Fruit fly (Drosophila melanogaster) whole organism, embryonic: ENCODE measurements around the gene CG12206.

Experiments used
- Adf1 ChIP-seq: fragments of 200-800 bp; sonication (Bioruptor generic); IDR thresholded peaks from 2 replicates; pipeline ENCODE4 v1.3.6; 2022; ENCODE audit warnings: missing biosample characterization, missing genetic modification characterization
- Antp ChIP-seq: fragments of 200-800 bp; sonication (Bioruptor generic); optimal IDR thresholded peaks from 3 replicates; lab custom pipeline; 2016; ENCODE audit warnings: missing biosample characterization, missing genetic modification characterization
- Atf-2 ChIP-seq: fragments of 200-800 bp; sonication (Bioruptor generic); optimal IDR thresholded peaks from 2 replicates; lab custom pipeline; 2016; ENCODE audit warnings: missing biosample characterization, missing genetic modification characterization
- B-H2 ChIP-seq: fragments of 200-800 bp; sonication (Bioruptor generic); optimal IDR thresholded peaks from 2 replicates; lab custom pipeline; 2018; ENCODE audit warnings: missing biosample characterization, mild to moderate bottlenecking, missing genetic modification characterization
- Blimp-1 ChIP-seq: fragments of 200-800 bp; sonication (Bioruptor generic); optimal IDR thresholded peaks from 3 replicates; lab custom pipeline; 2018; ENCODE audit warnings: missing biosample characterization, missing genetic modification characterization, mild to moderate bottlenecking, moderate library complexity, missing genetic modification reagents
- CG13894 ChIP-seq: fragments of 200-800 bp; sonication (Bioruptor generic); optimal IDR thresholded peaks from 3 replicates; lab custom pipeline; 2018; ENCODE audit warnings: missing biosample characterization, mild to moderate bottlenecking, missing genetic modification characterization, moderate library complexity
- CG14710 ChIP-seq: fragments of 200-800 bp; sonication (Bioruptor generic); optimal IDR thresholded peaks from 3 replicates; lab custom pipeline; 2019; ENCODE audit warnings: missing biosample characterization, mild to moderate bottlenecking, missing genetic modification characterization, moderate library complexity
- CG14965 ChIP-seq: fragments of 200-800 bp; sonication (Bioruptor generic); optimal IDR thresholded peaks from 2 replicates; lab custom pipeline; 2016; ENCODE audit warnings: missing biosample characterization, missing genetic modification characterization, borderline replicate concordance
- CG15514 ChIP-seq: fragments of 200-800 bp; sonication (Bioruptor generic); optimal IDR thresholded peaks from 3 replicates; lab custom pipeline; 2017; ENCODE audit warnings: missing biosample characterization, missing genetic modification characterization, mild to moderate bottlenecking, moderate library complexity, missing genetic modification reagents
- CG1602 ChIP-seq: fragments of 200-800 bp; sonication (Bioruptor generic); optimal IDR thresholded peaks from 3 replicates; lab custom pipeline; 2016; ENCODE audit warnings: missing biosample characterization, missing genetic modification characterization
- CG1647 ChIP-seq: fragments of 200-800 bp; sonication (Bioruptor generic); optimal IDR thresholded peaks from 3 replicates; lab custom pipeline; 2016; ENCODE audit warnings: missing biosample characterization, missing genetic modification characterization
- CG1792 ChIP-seq: fragments of 200-800 bp; sonication (Bioruptor generic); optimal IDR thresholded peaks from 2 replicates; lab custom pipeline; 2016; ENCODE audit warnings: missing biosample characterization, missing genetic modification characterization
- CG33213 ChIP-seq: fragments of 200-800 bp; sonication (Bioruptor generic); optimal IDR thresholded peaks from 3 replicates; lab custom pipeline; 2016; ENCODE audit warnings: missing biosample characterization, missing genetic modification characterization
- CG4617 ChIP-seq: fragments of 200-800 bp; sonication (Bioruptor generic); optimal IDR thresholded peaks from 3 replicates; lab custom pipeline; 2016; ENCODE audit warnings: missing biosample characterization, missing genetic modification characterization, borderline replicate concordance
- CG5180 ChIP-seq: fragments of 200-800 bp; sonication (Bioruptor generic); optimal IDR thresholded peaks from 3 replicates; lab custom pipeline; 2017; ENCODE audit warnings: missing biosample characterization, missing genetic modification characterization, mild to moderate bottlenecking, moderate library complexity, missing genetic modification reagents
- CG6272 ChIP-seq: fragments of 200-800 bp; sonication (Bioruptor generic); IDR thresholded peaks from 2 replicates; pipeline ENCODE4 v1.3.6; 2022; ENCODE audit warnings: missing biosample characterization, missing genetic modification characterization
- CG6654 ChIP-seq: fragments of 200-800 bp; sonication (Bioruptor generic); optimal IDR thresholded peaks from 2 replicates; lab custom pipeline; 2017; ENCODE audit warnings: missing biosample characterization, mild to moderate bottlenecking, missing genetic modification characterization
- CG6813 ChIP-seq: fragments of 200-800 bp; sonication (Bioruptor generic); optimal IDR thresholded peaks from 2 replicates; lab custom pipeline; 2017; ENCODE audit warnings: missing biosample characterization, missing genetic modification characterization, mild to moderate bottlenecking, moderate library complexity, missing genetic modification reagents
- CG8281 ChIP-seq: fragments of 200-800 bp; sonication (Bioruptor generic); optimal IDR thresholded peaks from 2 replicates; lab custom pipeline; 2018; ENCODE audit warnings: missing biosample characterization, mild to moderate bottlenecking, missing genetic modification characterization, moderate library complexity
- CG8290 ChIP-seq, 3 experiments: fragments of 200-800 bp; sonication (Bioruptor generic); optimal IDR thresholded peaks; 2 replicates each; lab custom pipeline; 2016 to 2019; ENCODE audit warnings: missing biosample characterization in 3 of 3, missing genetic modification characterization in 3 of 3, mild to moderate bottlenecking in 2 of 3, moderate library complexity in 1 of 3
- CG8478 ChIP-seq: fragments of >200 bp; optimal IDR thresholded peaks from 2 replicates; lab custom pipeline; 2018
- Dad ChIP-seq: fragments of 200-800 bp; sonication (Bioruptor generic); optimal IDR thresholded peaks from 3 replicates; lab custom pipeline; 2016; ENCODE audit warnings: missing biosample characterization, missing genetic modification characterization
- HLH3B ChIP-seq: fragments of 200-800 bp; sonication (Bioruptor generic); IDR thresholded peaks from 2 replicates; pipeline ENCODE4 v1.3.6; 2022; ENCODE audit warnings: missing biosample characterization, missing genetic modification characterization
- Hey ChIP-seq: fragments of 200-800 bp; sonication (Bioruptor generic); optimal IDR thresholded peaks from 3 replicates; lab custom pipeline; 2018; ENCODE audit warnings: missing biosample characterization, mild to moderate bottlenecking, missing genetic modification characterization
- HmgZ ChIP-seq: fragments of 200-800 bp; sonication (Bioruptor generic); optimal IDR thresholded peaks from 2 replicates; lab custom pipeline; 2018; ENCODE audit warnings: missing biosample characterization, mild to moderate bottlenecking, missing genetic modification characterization
- Hr39 ChIP-seq: fragments of >200 bp; optimal IDR thresholded peaks from 2 replicates; lab custom pipeline; 2017
- Kr ChIP-seq: fragments of 200-800 bp; sonication (Bioruptor generic); optimal IDR thresholded peaks from 2 replicates; lab custom pipeline; 2017; ENCODE audit warnings: missing biosample characterization, mild to moderate bottlenecking, missing genetic modification characterization
- Nf-YB ChIP-seq: fragments of 200-800 bp; sonication (Bioruptor generic); optimal IDR thresholded peaks from 3 replicates; lab custom pipeline; 2019; ENCODE audit warnings: missing biosample characterization, mild to moderate bottlenecking, missing genetic modification characterization, moderate library complexity
- Ravus ChIP-seq: fragments of 200-800 bp; sonication (Bioruptor generic); IDR thresholded peaks from 2 replicates; pipeline ENCODE4 v1.3.6; 2022; ENCODE audit warnings: missing biosample characterization, missing genetic modification characterization
- Stat92E ChIP-seq, 3 experiments: fragments of >200 bp in 2 of 3; fragments of 200-800 bp in 1 of 3; sonication (Bioruptor generic) in 1 of 3; optimal IDR thresholded peaks; 2 replicates each; lab custom pipeline; 2017 to 2019; ENCODE audit warnings: missing biosample characterization in 3 of 3, missing genetic modification characterization in 3 of 3, mild to moderate bottlenecking in 1 of 3, moderate library complexity in 1 of 3
- Taf1 ChIP-seq: fragments of 200-800 bp; sonication (Bioruptor generic); IDR thresholded peaks from 2 replicates; pipeline ENCODE4 v1.3.6; 2022; ENCODE audit warnings: missing biosample characterization, missing genetic modification characterization
- al ChIP-seq: fragments of 200-800 bp; sonication (Bioruptor generic); IDR thresholded peaks from 2 replicates; pipeline ENCODE4 v1.3.6; 2022; ENCODE audit warnings: missing biosample characterization, missing genetic modification characterization
- aop ChIP-seq: fragments of 200-800 bp; sonication (Bioruptor generic); IDR thresholded peaks from 2 replicates; pipeline ENCODE4 v1.3.6; 2022; ENCODE audit warnings: missing biosample characterization, missing genetic modification characterization
- btn ChIP-seq: fragments of 200-800 bp; sonication (Bioruptor generic); optimal IDR thresholded peaks from 2 replicates; lab custom pipeline; 2016; ENCODE audit warnings: missing biosample characterization, missing genetic modification characterization
- cas ChIP-seq: fragments of 200-800 bp; sonication (Bioruptor generic); IDR thresholded peaks from 2 replicates; pipeline ENCODE4 v1.3.6; 2022; ENCODE audit warnings: missing biosample characterization, missing genetic modification characterization
- crc ChIP-seq: fragments of 200-800 bp; sonication (Bioruptor generic); optimal IDR thresholded peaks from 2 replicates; lab custom pipeline; 2016; ENCODE audit warnings: missing biosample characterization, missing genetic modification characterization
- crp ChIP-seq, 2 experiments: fragments of 200-800 bp; sonication (Bioruptor generic); optimal IDR thresholded peaks; 2 replicates in 1 of 2; 3 replicates in 1 of 2; lab custom pipeline; 2017; ENCODE audit warnings: missing biosample characterization in 2 of 2, missing genetic modification characterization in 2 of 2, mild to moderate bottlenecking in 1 of 2, moderate library complexity in 1 of 2
- ems ChIP-seq: fragments of 200-800 bp; sonication (Bioruptor generic); optimal IDR thresholded peaks from 3 replicates; lab custom pipeline; 2016; ENCODE audit warnings: missing biosample characterization, missing genetic modification characterization
- eve ChIP-seq, 2 experiments: fragments of >200 bp; optimal IDR thresholded peaks; 2 replicates each; lab custom pipeline; 2017; ENCODE audit warnings: missing biosample characterization in 2 of 2, missing genetic modification characterization in 2 of 2
- gsb ChIP-seq: fragments of 200-800 bp; sonication (Bioruptor generic); IDR thresholded peaks from 2 replicates; pipeline ENCODE4 v1.3.6; 2022; ENCODE audit warnings: missing biosample characterization, missing genetic modification characterization
- hkb ChIP-seq, 2 experiments: fragments of 200-800 bp in 1 of 2; fragments of >200 bp in 1 of 2; sonication (Bioruptor generic) in 1 of 2; IDR thresholded peaks in 1 of 2; optimal IDR thresholded peaks in 1 of 2; 2 replicates each; pipeline versions ENCODE4 v1.3.6 to Lab custom; 2017 to 2022; ENCODE audit warnings: missing biosample characterization in 1 of 2, missing genetic modification characterization in 1 of 2
- lbe ChIP-seq: fragments of 200-800 bp; sonication (Bioruptor generic); optimal IDR thresholded peaks from 2 replicates; lab custom pipeline; 2016; ENCODE audit warnings: missing biosample characterization, mild to moderate bottlenecking, missing genetic modification characterization
- mld ChIP-seq: fragments of 200-800 bp; sonication (Bioruptor generic); IDR thresholded peaks from 3 replicates; pipeline ENCODE4 v1.3.6; 2022; ENCODE audit warnings: missing biosample characterization, missing genetic modification characterization; ENCODE audit not compliant: partially characterized antibody
- nau ChIP-seq: fragments of 200-800 bp; sonication (Bioruptor generic); optimal IDR thresholded peaks from 3 replicates; lab custom pipeline; 2017; ENCODE audit warnings: missing biosample characterization, mild to moderate bottlenecking, missing genetic modification characterization, missing genetic modification reagents
- schlank ChIP-seq: fragments of 200-800 bp; sonication (Bioruptor generic); optimal IDR thresholded peaks from 2 replicates; lab custom pipeline; 2018; ENCODE audit warnings: missing biosample characterization, mild to moderate bottlenecking, missing genetic modification characterization
- shn ChIP-seq: fragments of 200-800 bp; sonication (Bioruptor generic); optimal IDR thresholded peaks from 3 replicates; lab custom pipeline; 2016; ENCODE audit warnings: missing biosample characterization, missing genetic modification characterization
- sisA ChIP-seq: fragments of 200-800 bp; sonication (Bioruptor generic); IDR thresholded peaks from 2 replicates; pipeline ENCODE4 v1.3.6; 2022; ENCODE audit warnings: missing biosample characterization, missing genetic modification characterization
- tx ChIP-seq: fragments of 200-800 bp; sonication (Bioruptor generic); optimal IDR thresholded peaks from 2 replicates; lab custom pipeline; 2016; ENCODE audit warnings: missing biosample characterization, missing genetic modification characterization
- z ChIP-seq: fragments of 200-800 bp; sonication (Bioruptor generic); IDR thresholded peaks from 3 replicates; pipeline ENCODE4 v1.3.6; 2022; ENCODE audit warnings: missing biosample characterization, missing genetic modification characterization
- zf30C ChIP-seq: fragments of 200-800 bp; sonication (Bioruptor generic); optimal IDR thresholded peaks from 3 replicates; lab custom pipeline; 2018; ENCODE audit warnings: missing biosample characterization, mild to moderate bottlenecking, missing genetic modification characterization

Gene CG12206

dm6 chrX:3427614-3427965, 46.7 kb downstream of the CG12206 start (continued):
- peak; percentile 32 for TF ChIP-seq CG6813
- 0 out of 2 replicates have a peak, but pooled peaks have one; percentile 20 for TF ChIP-seq aop
- no peak for TF ChIP-seq Ravus (GFP tag; lab: Robert Waterston, UW)
- TF ChIP-seq CG8281 (tag; lab: Kevin White, UChicago) = no peak
- TF ChIP-seq CG8290 (GFP tag; optimal IDR thresholded peaks at IDR 0.05; lab: Kevin White, UChicago) = peak; percentile 54
- peak; percentile 22 to 35 for TF ChIP-seq CG8290 (tag; optimal IDR thresholded peaks at IDR 0.05; lab: Kevin White, UChicago)
- peak; percentile 79 for TF ChIP-seq Atf-2
- no peak for TF ChIP-seq nau (GFP tag; lab: Kevin White, UChicago)
- no peak for TF ChIP-seq CG14965 (GFP tag; lab: Kevin White, UChicago)
- peak; percentile 53 for TF ChIP-seq CG4617 (GFP tag; lab: Kevin White, UChicago)
- TF ChIP-seq shn = peak; percentile 49
- TF ChIP-seq Hr39 (lab: Kevin White, UChicago) = no peak
- TF ChIP-seq crc (GFP tag; lab: Kevin White, UChicago) = peak; percentile 45
- TF ChIP-seq HLH3B (GFP tag; lab: Robert Waterston, UW) = peak; percentile 64
- TF ChIP-seq Blimp-1 (GFP tag; lab: Kevin White, UChicago) = peak; percentile 78
- peak; percentile 8 for TF ChIP-seq schlank (tag; lab: Kevin White, UChicago)
- peak; percentile 53 for TF ChIP-seq Antp (GFP tag; lab: Kevin White, UChicago)
- TF ChIP-seq CG15514 (GFP tag; lab: Kevin White, UChicago) = no peak
- peak; percentile 72 for TF ChIP-seq sisA (GFP tag; lab: Robert Waterston, UW)
- no peak for TF ChIP-seq CG1647
- peak; percentile 56 for TF ChIP-seq Dad
- TF ChIP-seq Stat92E (GFP tag; optimal IDR thresholded peaks at IDR 0.05; lab: Kevin White, UChicago) = peak in 1 of 3 experiments; percentile 25
- no peak for TF ChIP-seq CG5180 (GFP tag; lab: Kevin White, UChicago)
- TF ChIP-seq CG1602 = peak; percentile 84
- peak; percentile 18 for TF ChIP-seq btn (GFP tag; lab: Kevin White, UChicago)
- peak; percentile 54 for TF ChIP-seq CG6272
- TF ChIP-seq CG8478 = no peak
- TF ChIP-seq ems = peak; percentile 43
- TF ChIP-seq eve (GFP tag; optimal IDR thresholded peaks at IDR 0.05; lab: Kevin White, UChicago) = peak in 1 of 2 experiments; percentile 43
- no peak for TF ChIP-seq Hey (tag; lab: Kevin White, UChicago)
- TF ChIP-seq CG33213 (GFP tag; lab: Kevin White, UChicago) = peak; percentile 33
- TF ChIP-seq hkb (optimal IDR thresholded peaks at IDR 0.05; lab: Kevin White, UChicago) = no peak
- peak; percentile 63 for TF ChIP-seq hkb (GFP tag; IDR thresholded peaks at IDR 0.05; lab: Robert Waterston, UW)
- no peak for TF ChIP-seq CG6654 (GFP tag; lab: Kevin White, UChicago)
- TF ChIP-seq cas (GFP tag; lab: Robert Waterston, UW) = no peak
- TF ChIP-seq lbe = peak; percentile 69
- peak; percentile 65 for TF ChIP-seq Nf-YB (GFP tag; lab: Kevin White, UChicago)
- no peak for TF ChIP-seq gsb (GFP tag; lab: Robert Waterston, UW)
- 0 out of 2 replicates have a peak, but pooled peaks have one; percentile 38 for TF ChIP-seq al (GFP tag; lab: Robert Waterston, UW)
- peak in 1 of 2 experiments; percentile 27 for TF ChIP-seq crp (GFP tag; optimal IDR thresholded peaks at IDR 0.05; lab: Kevin White, UChicago)
- no peak for TF ChIP-seq Taf1 (GFP tag; lab: Robert Waterston, UW)
- no peak for TF ChIP-seq CG13894 (tag; lab: Kevin White, UChicago)
- TF ChIP-seq B-H2 (GFP tag; lab: Kevin White, UChicago) = no peak
- no peak for TF ChIP-seq mld (GFP tag; lab: Robert Waterston, UW)
- TF ChIP-seq z (GFP tag; lab: Robert Waterston, UW) = no peak
- TF ChIP-seq Adf1 = no peak
- peak; percentile 59 for TF ChIP-seq CG14710 (tag; lab: Kevin White, UChicago)
- TF ChIP-seq tx = peak; percentile 61
- peak; percentile 53 for TF ChIP-seq HmgZ (tag; lab: Kevin White, UChicago)
- no peak for TF ChIP-seq Kr (GFP tag; lab: Kevin White, UChicago)
- TF ChIP-seq zf30C (GFP tag; lab: Kevin White, UChicago) = peak; percentile 97
- peak; percentile 28 for TF ChIP-seq CG1792 (GFP tag; lab: Kevin White, UChicago)
